Worm (Caenorhabditis elegans): ENCODE data around the gene pigm-1.
A peak's percentile ranks its signal among the peaks of the same experiment; 100 is the strongest.

The pigm-1 gene

DNA sequence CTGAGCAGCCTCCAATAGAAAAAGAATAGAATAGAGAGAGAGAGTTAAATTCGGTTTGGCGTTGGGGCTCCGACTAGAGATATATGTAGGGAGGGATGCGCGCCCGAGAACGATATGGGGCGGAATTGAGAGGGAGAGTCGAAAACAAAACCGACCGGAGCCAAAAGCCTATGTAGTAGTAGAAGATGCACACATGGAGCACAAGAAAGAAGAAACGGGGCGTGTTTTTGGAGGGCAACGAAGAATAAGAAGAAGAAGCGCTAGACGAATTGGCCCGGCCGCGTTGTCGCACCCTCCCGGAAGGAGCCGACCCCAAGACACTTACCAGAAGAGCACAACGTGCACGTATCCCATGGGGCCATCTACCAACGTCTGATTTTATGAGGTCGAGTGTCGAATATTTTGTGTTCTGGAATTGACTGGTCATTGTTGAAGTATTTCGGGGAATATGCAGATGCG, 19.2 kb upstream of the pigm-1 start, which contains the start of gene tag-180:
Gene tag-180, minus strand, starts transcription at position 409 of the 459 bp plus-strand sequence.
- TF ChIP-seq ces-1 (GFP tag; optimal IDR thresholded peaks at IDR 0.05): peak; percentile 38
- no peak for TF ChIP-seq snpc-4 (tag; optimal IDR thresholded peaks at IDR 0.05)

ce11 chrII:11333375-11333774, 14.9 kb upstream of the pigm-1 start:
- TF ChIP-seq ces-1 (GFP tag; optimal IDR thresholded peaks at IDR 0.05) (peak; percentile 38), lin-32 (GFP tag; optimal IDR thresholded peaks at IDR 0.05) (no peak)

ce11 chrII:11333846-11334638, 14.2 kb upstream of the pigm-1 start:
- TF ChIP-seq elt-3 (tag; optimal IDR thresholded peaks at IDR 0.05) (no peak), nhr-28 (tag; optimal IDR thresholded peaks at IDR 0.05) (no peak), nhr-237 (tag; optimal IDR thresholded peaks at IDR 0.05) (no peak), snpc-4 (tag; optimal IDR thresholded peaks at IDR 0.05) (no peak), unc-39 (tag; optimal IDR thresholded peaks at IDR 0.05) (no peak), hlh-1 (tag; optimal IDR thresholded peaks at IDR 0.05) (no peak), flh-1 (GFP tag; optimal IDR thresholded peaks at IDR 0.05) (no peak)

DNA sequence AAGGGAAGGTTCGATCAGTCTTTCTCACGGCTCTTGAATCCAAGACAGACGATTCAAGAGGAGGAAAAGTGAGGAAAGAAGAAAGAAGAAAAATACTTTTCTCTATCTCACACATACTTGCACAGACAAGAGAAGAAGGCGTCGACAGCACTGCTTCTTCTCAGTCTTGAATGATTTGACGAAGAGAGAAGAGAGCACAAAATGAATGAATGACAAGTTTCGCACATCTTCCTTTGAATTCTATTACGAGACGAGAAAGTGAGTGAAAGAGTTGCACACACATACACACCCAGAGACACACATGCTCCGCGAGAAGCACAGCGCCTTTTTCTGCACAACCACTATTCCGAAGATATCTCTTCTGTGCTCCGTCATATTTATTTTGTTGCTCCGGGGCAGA, 12.6 kb upstream of the pigm-1 start:
- TF ChIP-seq ces-1 (GFP tag; optimal IDR thresholded peaks at IDR 0.05): peak; percentile 96
- TF ChIP-seq ceh-39 (tag; optimal IDR thresholded peaks at IDR 0.05): no peak
- no peak for TF ChIP-seq ztf-11 (tag; optimal IDR thresholded peaks at IDR 0.05)
- no peak for TF ChIP-seq sem-2 (GFP tag; optimal IDR thresholded peaks at IDR 0.05)
- TF ChIP-seq nhr-12 (tag; optimal IDR thresholded peaks at IDR 0.05): no peak
- TF ChIP-seq hlh-1 (tag; optimal IDR thresholded peaks at IDR 0.05): no peak
- TF ChIP-seq ceh-83 (GFP tag; optimal IDR thresholded peaks at IDR 0.05): no peak
- no peak for TF ChIP-seq unc-120 (tag; optimal IDR thresholded peaks at IDR 0.05; ENCODE audit: poor library complexity, severe bottlenecking)

DNA sequence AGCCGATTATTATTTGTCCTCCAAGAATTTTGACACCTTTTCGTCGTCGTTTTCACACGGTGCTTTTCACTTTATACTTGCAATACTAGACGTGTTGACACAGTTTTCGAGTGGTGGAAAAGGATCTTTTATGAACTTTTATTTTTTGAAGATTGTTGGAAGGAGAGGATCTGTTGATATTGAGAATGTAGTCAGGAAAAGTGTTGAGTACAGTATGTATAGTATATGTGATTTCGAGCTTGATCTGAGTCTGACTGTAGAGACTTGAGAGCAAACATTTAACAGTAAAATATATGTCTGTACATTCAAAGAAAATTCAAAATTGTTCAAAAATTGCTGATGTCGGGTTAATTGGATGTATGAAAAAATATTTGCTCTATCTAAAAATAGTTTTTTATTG, 12.1 kb upstream of the pigm-1 start:
- no peak for TF ChIP-seq ham-2 (GFP tag; optimal IDR thresholded peaks at IDR 0.05)
- TF ChIP-seq tbx-8 (GFP tag; optimal IDR thresholded peaks at IDR 0.05): no peak
- no peak for TF ChIP-seq mls-2 (tag; optimal IDR thresholded peaks at IDR 0.05)
- no peak for TF ChIP-seq bed-3 (GFP tag; optimal IDR thresholded peaks at IDR 0.05)
- TF ChIP-seq nhr-237 (tag; optimal IDR thresholded peaks at IDR 0.05): no peak
- no peak for TF ChIP-seq drap-1 (GFP tag; optimal IDR thresholded peaks at IDR 0.05)
- TF ChIP-seq ceh-83 (GFP tag; optimal IDR thresholded peaks at IDR 0.05): no peak

DNA sequence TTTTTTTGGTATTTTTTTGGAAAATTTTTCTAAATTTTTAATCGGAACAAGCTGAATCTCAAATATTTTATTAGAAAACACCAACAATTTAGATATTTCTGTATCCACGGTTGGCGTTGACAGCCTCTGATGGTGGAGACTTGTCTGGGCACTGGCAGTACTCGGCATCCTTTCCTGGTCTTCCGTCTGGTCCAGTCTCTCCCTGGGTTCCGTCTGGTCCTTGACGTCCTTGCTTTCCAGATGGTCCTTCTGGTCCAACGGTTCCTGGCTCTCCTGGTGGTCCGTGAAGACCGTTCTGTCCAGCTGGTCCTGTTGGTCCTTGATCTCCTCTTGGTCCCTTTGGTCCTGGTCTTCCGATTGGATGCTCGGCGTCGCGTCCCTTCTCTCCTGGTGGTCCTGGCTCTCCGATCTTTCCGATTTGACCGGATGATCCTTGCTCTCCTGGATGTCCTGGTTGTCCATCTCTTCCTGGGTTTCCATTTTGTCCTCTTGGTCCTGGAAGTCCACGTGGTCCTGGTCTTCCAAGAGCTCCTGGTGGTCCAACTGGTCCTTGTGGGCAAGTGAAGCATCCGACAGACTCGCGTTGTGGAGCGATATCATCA, 11.5 kb upstream of the pigm-1 start:
- TF ChIP-seq lin-13 (tag; optimal IDR thresholded peaks at IDR 0.05) (no peak), nhr-76 (tag; optimal IDR thresholded peaks at IDR 0.05) (no peak), unc-39 (tag; optimal IDR thresholded peaks at IDR 0.05) (no peak), ceh-43 (GFP tag; optimal IDR thresholded peaks at IDR 0.05) (no peak), mls-2 (tag; optimal IDR thresholded peaks at IDR 0.05) (no peak)

- no peak for TF ChIP-seq lin-13 (tag; optimal IDR thresholded peaks at IDR 0.05)
- no peak for TF ChIP-seq blmp-1 (tag; optimal IDR thresholded peaks at IDR 0.05)
- no peak for TF ChIP-seq mls-2 (tag; optimal IDR thresholded peaks at IDR 0.05)
- TF ChIP-seq lsy-2 (tag; optimal IDR thresholded peaks at IDR 0.05): no peak
- TF ChIP-seq sem-2 (GFP tag; optimal IDR thresholded peaks at IDR 0.05): no peak
- TF ChIP-seq drap-1 (GFP tag; optimal IDR thresholded peaks at IDR 0.05): no peak
- TF ChIP-seq ces-1 (GFP tag; optimal IDR thresholded peaks at IDR 0.05): no peak
- TF ChIP-seq mep-1 (tag; optimal IDR thresholded peaks at IDR 0.05): no peak
- TF ChIP-seq ceh-39 (tag; optimal IDR thresholded peaks at IDR 0.05): no peak
- TF ChIP-seq M03D4.4 (tag; optimal IDR thresholded peaks at IDR 0.05): no peak
- no peak for TF ChIP-seq sptf-1 (tag; optimal IDR thresholded peaks at IDR 0.05)
- no peak for TF ChIP-seq nhr-237 (tag; optimal IDR thresholded peaks at IDR 0.05)
- no peak for TF ChIP-seq lin-32 (GFP tag; optimal IDR thresholded peaks at IDR 0.05)
- TF ChIP-seq ceh-43 (GFP tag; optimal IDR thresholded peaks at IDR 0.05): no peak
Observed at ce11 chrII:11337497-11338040, 10.7 kb upstream of the pigm-1 start, which contains the start of gene sqt-1. sqt-1 (minus strand) TSS chrII:11337837.

All from whole organism, mixed stage, embryonic.